Fruit fly (Drosophila melanogaster) whole organism, embryonic: ENCODE results near the gene CG9360.

Experiments
- B-H1 ChIP-seq: fragments of 200-800 bp; sonication (Bioruptor generic); IDR thresholded peaks from 3 replicates; pipeline ENCODE4 v1.3.6; 2022; ENCODE audit warnings: missing biosample characterization, missing genetic modification characterization
- CG10147 ChIP-seq: fragments of 200-800 bp; sonication (Bioruptor generic); optimal IDR thresholded peaks from 2 replicates; lab custom pipeline; 2019; ENCODE audit warnings: missing biosample characterization, mild to moderate bottlenecking, missing genetic modification characterization, moderate library complexity
- CG11093 ChIP-seq: fragments of 200-800 bp; sonication (Bioruptor generic); IDR thresholded peaks from 3 replicates; pipeline ENCODE4 v1.3.6; 2022; ENCODE audit warnings: missing biosample characterization, missing genetic modification characterization
- CG12659 ChIP-seq: fragments of 200-800 bp; sonication (Bioruptor generic); optimal IDR thresholded peaks from 3 replicates; lab custom pipeline; 2017; ENCODE audit warnings: mild to moderate bottlenecking, missing biosample characterization, missing genetic modification reagents, missing genetic modification characterization
- CG13424 ChIP-seq: fragments of 200-800 bp; sonication (Bioruptor generic); optimal IDR thresholded peaks from 2 replicates; lab custom pipeline; 2019; ENCODE audit warnings: missing biosample characterization, mild to moderate bottlenecking, missing genetic modification characterization, moderate library complexity
- CG13775 ChIP-seq: fragments of 200-800 bp; sonication (Bioruptor generic); optimal IDR thresholded peaks from 3 replicates; lab custom pipeline; 2017; ENCODE audit warnings: missing biosample characterization, mild to moderate bottlenecking, missing genetic modification characterization
- CG14860 ChIP-seq: fragments of 200-800 bp; sonication (Bioruptor generic); IDR thresholded peaks from 3 replicates; pipeline ENCODE4 v1.3.6; 2022; ENCODE audit warnings: missing biosample characterization, missing genetic modification characterization; ENCODE audit not compliant: partially characterized antibody
- CG16815 ChIP-seq: fragments of 200-800 bp; sonication (Bioruptor generic); optimal IDR thresholded peaks from 3 replicates; lab custom pipeline; 2017; ENCODE audit warnings: missing biosample characterization, mild to moderate bottlenecking, missing genetic modification characterization
- CG17359 ChIP-seq: fragments of 200-800 bp; sonication (Bioruptor generic); optimal IDR thresholded peaks from 3 replicates; lab custom pipeline; 2018; ENCODE audit warnings: missing biosample characterization, mild to moderate bottlenecking, missing genetic modification characterization, moderate library complexity
- CG18619 ChIP-seq: fragments of 200-800 bp; sonication (Bioruptor generic); optimal IDR thresholded peaks from 3 replicates; lab custom pipeline; 2017; ENCODE audit warnings: missing biosample characterization, mild to moderate bottlenecking, missing genetic modification characterization
- CG2202 ChIP-seq: fragments of 200-800 bp; sonication (Bioruptor generic); optimal IDR thresholded peaks from 2 replicates; lab custom pipeline; 2018; ENCODE audit warnings: missing biosample characterization, mild to moderate bottlenecking, missing genetic modification characterization
- CG30403 ChIP-seq: fragments of 200-800 bp; sonication (Bioruptor generic); optimal IDR thresholded peaks from 3 replicates; lab custom pipeline; 2016; ENCODE audit warnings: missing biosample characterization, missing genetic modification characterization
- CG31224 ChIP-seq: fragments of 200-800 bp; sonication (Bioruptor generic); IDR thresholded peaks from 2 replicates; pipeline ENCODE4 v1.3.6; 2022; ENCODE audit warnings: missing biosample characterization, missing genetic modification characterization
- CG32767 ChIP-seq: fragments of 200-800 bp; sonication (Bioruptor generic); IDR thresholded peaks from 2 replicates; pipeline ENCODE4 v1.3.6; 2022; ENCODE audit warnings: missing biosample characterization, missing genetic modification characterization
- CG42726 ChIP-seq: fragments of 200-800 bp; sonication (Bioruptor generic); IDR thresholded peaks from 2 replicates; pipeline ENCODE4 v1.3.6; 2022; ENCODE audit warnings: missing biosample characterization, missing genetic modification characterization; ENCODE audit not compliant: partially characterized antibody
- CG4282 ChIP-seq: fragments of 200-800 bp; sonication (Bioruptor generic); optimal IDR thresholded peaks from 2 replicates; lab custom pipeline; 2016; ENCODE audit warnings: missing biosample characterization, missing genetic modification characterization
- CG4820 ChIP-seq: fragments of 200-800 bp; sonication (Bioruptor generic); optimal IDR thresholded peaks from 3 replicates; lab custom pipeline; 2016; ENCODE audit warnings: missing biosample characterization, missing genetic modification characterization
- CG6272 ChIP-seq: fragments of 200-800 bp; sonication (Bioruptor generic); IDR thresholded peaks from 2 replicates; pipeline ENCODE4 v1.3.6; 2022; ENCODE audit warnings: missing biosample characterization, missing genetic modification characterization
- CG6689 ChIP-seq: fragments of 200-800 bp; sonication (Bioruptor generic); IDR thresholded peaks from 2 replicates; pipeline ENCODE4 v1.3.6; 2022; ENCODE audit warnings: missing biosample characterization, missing genetic modification characterization
- CG7556 ChIP-seq: fragments of 200-800 bp; sonication (Bioruptor generic); optimal IDR thresholded peaks from 2 replicates; lab custom pipeline; 2017; ENCODE audit warnings: missing biosample characterization, mild to moderate bottlenecking, missing genetic modification characterization
- CG7987 ChIP-seq: fragments of 200-800 bp; sonication (Bioruptor generic); optimal IDR thresholded peaks from 2 replicates; lab custom pipeline; 2018; ENCODE audit warnings: missing biosample characterization, mild to moderate bottlenecking, missing genetic modification characterization, moderate library complexity
- CG8388 ChIP-seq: fragments of 200-800 bp; sonication (Bioruptor generic); optimal IDR thresholded peaks from 2 replicates; lab custom pipeline; 2019; ENCODE audit warnings: missing biosample characterization, mild to moderate bottlenecking, missing genetic modification characterization, moderate library complexity
- CG8765 ChIP-seq: fragments of 200-800 bp; sonication (Bioruptor generic); IDR thresholded peaks from 2 replicates; pipeline ENCODE4 v1.3.6; 2022; ENCODE audit warnings: missing biosample characterization, missing genetic modification characterization
- Doc3 ChIP-seq: fragments of 200-800 bp; sonication (Bioruptor generic); IDR thresholded peaks from 3 replicates; pipeline ENCODE4 v1.3.6; 2022; ENCODE audit warnings: missing biosample characterization, missing genetic modification characterization; ENCODE audit not compliant: partially characterized antibody
- Dp ChIP-seq: fragments of 200-800 bp; sonication (Bioruptor generic); optimal IDR thresholded peaks from 2 replicates; lab custom pipeline; 2018; ENCODE audit warnings: missing biosample characterization, mild to moderate bottlenecking, missing genetic modification characterization, moderate library complexity
- ERR ChIP-seq: fragments of 200-800 bp; sonication (Bioruptor generic); optimal IDR thresholded peaks from 2 replicates; lab custom pipeline; 2016; ENCODE audit warnings: missing biosample characterization, missing genetic modification characterization
- H15 ChIP-seq: fragments of 200-800 bp; sonication (Bioruptor generic); IDR thresholded peaks from 3 replicates; pipeline ENCODE4 v1.3.6; 2022; ENCODE audit warnings: missing biosample characterization, missing genetic modification characterization
- MBD-R2 ChIP-seq: fragments of 200-800 bp; sonication (Bioruptor generic); IDR thresholded peaks from 2 replicates; pipeline ENCODE4 v1.3.6; 2022; ENCODE audit warnings: missing biosample characterization, missing genetic modification characterization
- MTF-1 ChIP-seq: fragments of 200-800 bp; sonication (Bioruptor generic); optimal IDR thresholded peaks from 2 replicates; lab custom pipeline; 2018; ENCODE audit warnings: missing biosample characterization, mild to moderate bottlenecking, missing genetic modification characterization, borderline replicate concordance
- NK7.1 ChIP-seq: fragments of 200-800 bp; sonication (Bioruptor generic); optimal IDR thresholded peaks from 3 replicates; lab custom pipeline; 2016; ENCODE audit warnings: missing biosample characterization, missing genetic modification characterization
- ash1 ChIP-seq: fragments of 200-800 bp; sonication (Bioruptor generic); optimal IDR thresholded peaks from 2 replicates; lab custom pipeline; 2018; ENCODE audit warnings: missing biosample characterization, mild to moderate bottlenecking, missing genetic modification characterization
- bowl ChIP-seq: fragments of 200-800 bp; sonication (Bioruptor generic); IDR thresholded peaks from 2 replicates; pipeline ENCODE4 v1.3.6; 2022; ENCODE audit warnings: missing biosample characterization, missing genetic modification characterization
- caup ChIP-seq: fragments of 200-800 bp; sonication (Bioruptor generic); optimal IDR thresholded peaks from 3 replicates; lab custom pipeline; 2017; ENCODE audit warnings: missing biosample characterization, mild to moderate bottlenecking, missing genetic modification characterization, moderate library complexity; ENCODE audit not compliant: severe bottlenecking
- ci ChIP-seq: fragments of 200-800 bp; sonication (Bioruptor generic); IDR thresholded peaks from 3 replicates; pipeline ENCODE4 v1.3.6; 2022; ENCODE audit warnings: missing biosample characterization, missing genetic modification characterization
- cwo ChIP-seq: fragments of 200-800 bp; sonication (Bioruptor generic); optimal IDR thresholded peaks from 3 replicates; lab custom pipeline; 2017; ENCODE audit warnings: missing biosample characterization, missing genetic modification characterization, mild to moderate bottlenecking, moderate library complexity, missing genetic modification reagents
- exex ChIP-seq: fragments of 200-800 bp; sonication (Bioruptor generic); optimal IDR thresholded peaks from 4 replicates; lab custom pipeline; 2018; ENCODE audit warnings: missing biosample characterization, mild to moderate bottlenecking, missing genetic modification characterization, moderate library complexity
- gcm2 ChIP-seq: fragments of 200-800 bp; sonication (Bioruptor generic); optimal IDR thresholded peaks from 2 replicates; lab custom pipeline; 2016; ENCODE audit warnings: missing biosample characterization, missing genetic modification characterization
- gsb-n ChIP-seq: fragments of 200-800 bp; sonication (Bioruptor generic); optimal IDR thresholded peaks from 3 replicates; lab custom pipeline; 2018; ENCODE audit warnings: missing biosample characterization, mild to moderate bottlenecking, missing genetic modification characterization
- lov ChIP-seq, 2 experiments: fragments of 200-800 bp in 1 of 2; fragments of >200 bp in 1 of 2; sonication (Bioruptor generic) in 1 of 2; IDR thresholded peaks in 1 of 2; optimal IDR thresholded peaks in 1 of 2; 2 replicates in 1 of 2; 3 replicates in 1 of 2; pipeline versions ENCODE4 v1.3.6 to Lab custom; 2017 to 2022; ENCODE audit warnings: missing biosample characterization in 1 of 2, missing genetic modification characterization in 1 of 2
- nau ChIP-seq: fragments of 200-800 bp; sonication (Bioruptor generic); optimal IDR thresholded peaks from 3 replicates; lab custom pipeline; 2017; ENCODE audit warnings: missing biosample characterization, mild to moderate bottlenecking, missing genetic modification characterization, missing genetic modification reagents
- onecut ChIP-seq: fragments of 200-800 bp; sonication (Bioruptor generic); IDR thresholded peaks from 2 replicates; pipeline ENCODE4 v1.3.6; 2022; ENCODE audit warnings: missing biosample characterization, missing genetic modification characterization
- ranshi ChIP-seq: fragments of 200-800 bp; sonication (Bioruptor generic); IDR thresholded peaks from 2 replicates; pipeline ENCODE4 v1.3.6; 2022; ENCODE audit warnings: missing biosample characterization, missing genetic modification characterization
- rib ChIP-seq: fragments of 200-800 bp; sonication (Bioruptor generic); IDR thresholded peaks from 2 replicates; pipeline ENCODE4 v1.3.6; 2022; ENCODE audit warnings: missing biosample characterization, missing genetic modification characterization
- row ChIP-seq: fragments of 200-800 bp; sonication (Bioruptor generic); IDR thresholded peaks from 3 replicates; pipeline ENCODE4 v1.3.6; 2022; ENCODE audit warnings: missing biosample characterization, missing genetic modification characterization
- scrt ChIP-seq: fragments of 200-800 bp; sonication (Bioruptor generic); optimal IDR thresholded peaks from 2 replicates; lab custom pipeline; 2018; ENCODE audit warnings: missing biosample characterization, mild to moderate bottlenecking, missing genetic modification characterization, moderate library complexity
- sens-2 ChIP-seq: fragments of 200-800 bp; sonication (Bioruptor generic); IDR thresholded peaks from 2 replicates; pipeline ENCODE4 v1.3.6; 2022; ENCODE audit warnings: missing biosample characterization, missing genetic modification characterization
- sima ChIP-seq: fragments of 200-800 bp; sonication (Bioruptor generic); optimal IDR thresholded peaks from 2 replicates; lab custom pipeline; 2016; ENCODE audit warnings: missing biosample characterization, missing genetic modification characterization
- yki ChIP-seq: fragments of >200 bp; optimal IDR thresholded peaks from 3 replicates; lab custom pipeline; 2018

Gene CG9360

dm6 chrX:11714529-11715262 lies 49.7 kb downstream of the CG9360 start:
- TF ChIP-seq MTF-1 (GFP tag; lab: Kevin White, UChicago) (no peak), Doc3 (GFP tag; lab: Robert Waterston, UW) (no peak), CG8765 (peak; percentile 43; the same call in 1 of the 2 replicates), CG7556 (GFP tag; lab: Kevin White, UChicago) (peak; percentile 66), ci (GFP tag; lab: Robert Waterston, UW) (peak; percentile 78), gsb-n (peak; percentile 51), CG10147 (GFP tag; lab: Kevin White, UChicago) (peak; percentile 55), MBD-R2 (GFP tag; lab: Robert Waterston, UW) (peak; percentile 48; the same call in 1 of the 2 replicates), sens-2 (no peak), ERR (GFP tag; lab: Kevin White, UChicago) (no peak), NK7.1 (GFP tag; lab: Kevin White, UChicago) (peak; percentile 77), scrt (GFP tag; lab: Kevin White, UChicago) (peak; percentile 37), CG32767 (0 out of 2 replicates have a peak, but pooled peaks have one; percentile 39), CG13424 (peak; percentile 64), nau (peak; percentile 58), bowl (GFP tag; lab: Robert Waterston, UW) (peak; percentile 34; the same call in 1 of the 2 replicates), CG30403 (GFP tag; lab: Kevin White, UChicago) (peak; percentile 46), CG13775 (peak; percentile 59), CG7987 (GFP tag; lab: Kevin White, UChicago) (peak; percentile 78), CG6272 (peak; percentile 62), CG2202 (no peak), sima (no peak), CG4282 (GFP tag; lab: Kevin White, UChicago) (no peak), CG16815 (peak; percentile 37), CG42726 (GFP tag; lab: Robert Waterston, UW) (no peak), yki (lab: Kevin White, UChicago) (no peak), B-H1 (GFP tag; lab: Robert Waterston, UW) (peak; percentile 46), ranshi (GFP tag; lab: Robert Waterston, UW) (peak; percentile 71; the same call in 1 of the 2 replicates), gcm2 (GFP tag; lab: Kevin White, UChicago) (no peak), CG14860 (GFP tag; lab: Robert Waterston, UW) (no peak), lov (optimal IDR thresholded peaks at IDR 0.05; lab: Kevin White, UChicago) (no peak), lov (GFP tag; IDR thresholded peaks at IDR 0.05; lab: Robert Waterston, UW) (peak; percentile 60; the same call in 2 of the 3 replicates), caup (peak; percentile 63), CG4820 (GFP tag; lab: Kevin White, UChicago) (peak; percentile 100), CG31224 (GFP tag; lab: Robert Waterston, UW) (peak; percentile 62), CG8388 (GFP tag; lab: Kevin White, UChicago) (peak; percentile 34), CG17359 (tag; lab: Kevin White, UChicago) (peak; percentile 67), CG12659 (peak; percentile 75), Dp (GFP tag; lab: Kevin White, UChicago) (no peak), CG11093 (GFP tag; lab: Robert Waterston, UW) (peak; percentile 70), onecut (GFP tag; lab: Robert Waterston, UW) (peak; percentile 59; the same call in 1 of the 2 replicates), rib (GFP tag; lab: Robert Waterston, UW) (peak; percentile 68; the same call in 1 of the 2 replicates), row (GFP tag; lab: Robert Waterston, UW) (peak; percentile 82), CG6689 (peak; percentile 61), cwo (GFP tag; lab: Kevin White, UChicago) (peak; percentile 74), CG18619 (GFP tag; lab: Kevin White, UChicago) (peak; percentile 71), H15 (GFP tag; lab: Robert Waterston, UW) (peak; percentile 64; the same call in 2 of the 3 replicates), exex (tag; lab: Kevin White, UChicago) (no peak), ash1 (GFP tag; lab: Kevin White, UChicago) (no peak)
